Worm (Caenorhabditis elegans): Measurements from ENCODE around the gene oct-2.

DNA sequence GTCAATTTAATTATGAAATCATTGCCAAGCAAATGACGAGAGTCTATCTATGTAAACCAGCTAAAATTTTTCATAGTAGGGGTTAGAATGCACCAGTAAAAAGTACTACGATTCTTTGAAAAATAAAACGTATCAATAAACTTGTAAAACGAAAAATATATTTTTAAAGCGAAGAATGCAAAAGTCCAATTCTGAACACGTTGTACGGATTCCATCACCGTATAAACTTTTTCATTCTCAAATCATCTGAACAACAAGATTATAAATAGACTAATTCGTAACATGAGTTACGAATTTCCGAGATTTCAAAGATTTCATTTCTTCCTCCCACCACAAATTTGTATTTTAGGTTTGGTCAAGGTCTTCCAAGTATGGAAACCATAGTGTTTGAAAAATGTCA lies 29.5 kb upstream of the oct-2 start, which contains the start of gene nlp-57:
- TF ChIP-seq ets-5 (GFP tag; IDR thresholded peaks at IDR 0.05) (no peak), zag-1 (tag; optimal IDR thresholded peaks at IDR 0.05) (no peak), lin-13 (GFP tag; optimal IDR thresholded peaks at IDR 0.05) (no peak), efl-3 (GFP tag; optimal IDR thresholded peaks at IDR 0.05) (no peak), grh-1 (GFP tag; IDR thresholded peaks at IDR 0.05) (no peak)
